Worm (Caenorhabditis elegans) whole organism, L1 larva: ENCODE measurements around the gene T14B4.19.

ENCODE experiments used
- F16B12.6 ChIP-seq: fragments of 150-350 bp; optimal IDR thresholded peaks from 2 replicates; lab custom pipeline; 2014; ENCODE audit warnings: missing biosample characterization, missing genetic modification characterization
- Y116A8C.19 ChIP-seq: sonication (generic microtip); optimal IDR thresholded peaks from 2 replicates; lab custom pipeline; 2016; ENCODE audit warnings: missing compliant biosample characterization, missing genetic modification characterization, borderline replicate concordance
- aha-1 ChIP-seq: fragments of 150-350 bp; optimal IDR thresholded peaks from 2 replicates; lab custom pipeline; 2014; ENCODE audit warnings: missing biosample characterization, missing genetic modification characterization
- alr-1 ChIP-seq: fragments of 200-800 bp; sonication (Bioruptor generic); optimal IDR thresholded peaks from 2 replicates; lab custom pipeline; 2018; ENCODE audit warnings: borderline replicate concordance, mild to moderate bottlenecking, missing genetic modification characterization, missing compliant biosample characterization
- aly-2 ChIP-seq: fragments of 150-350 bp; optimal IDR thresholded peaks from 2 replicates; lab custom pipeline; 2014; ENCODE audit warnings: missing biosample characterization, missing genetic modification characterization
- blmp-1 ChIP-seq: fragments of 150-350 bp; optimal IDR thresholded peaks from 2 replicates; lab custom pipeline; 2014; ENCODE audit warnings: missing biosample characterization, missing genetic modification characterization
- ceh-8 ChIP-seq: fragments of 200-800 bp; sonication (Bioruptor generic); optimal IDR thresholded peaks from 2 replicates; lab custom pipeline; 2018; ENCODE audit warnings: mild to moderate bottlenecking, missing genetic modification characterization, moderate library complexity, missing compliant biosample characterization
- ceh-90 ChIP-seq: sonication (generic microtip); optimal IDR thresholded peaks from 2 replicates; lab custom pipeline; 2016; ENCODE audit warnings: missing genetic modification characterization, missing compliant biosample characterization
- ces-1 ChIP-seq: fragments of 150-350 bp; optimal IDR thresholded peaks from 2 replicates; lab custom pipeline; 2014; ENCODE audit warnings: missing biosample characterization, missing genetic modification reagents, missing genetic modification characterization
- dsc-1 ChIP-seq: sonication (generic microtip); optimal IDR thresholded peaks from 2 replicates; lab custom pipeline; 2016; ENCODE audit warnings: mild to moderate bottlenecking, missing genetic modification characterization, missing compliant biosample characterization
- efl-1 ChIP-seq, 4 experiments: fragments of 150-350 bp; optimal IDR thresholded peaks in 3 of 4; peaks in 1 of 4; 1 replicate in 1 of 4; 2 replicates in 3 of 4; lab custom pipeline; 2014; ENCODE audit warnings: missing biosample characterization in 2 of 4, missing genetic modification characterization in 2 of 4, missing genetic modification reagents in 2 of 4
- elt-3 ChIP-seq, 6 experiments: fragments of 150-350 bp in 1 of 6; sonication (generic microtip); optimal IDR thresholded peaks; 2 replicates each; lab custom pipeline; 2017 to 2018; ENCODE audit warnings: missing biosample characterization in 6 of 6, missing genetic modification characterization in 6 of 6, inconsistent platforms in 1 of 6
- fkh-4 ChIP-seq: sonication (generic microtip); optimal IDR thresholded peaks from 2 replicates; lab custom pipeline; 2016; ENCODE audit warnings: missing compliant biosample characterization, missing genetic modification characterization, borderline replicate concordance
- fkh-8 ChIP-seq: sonication (generic microtip); optimal IDR thresholded peaks from 2 replicates; lab custom pipeline; 2016; ENCODE audit warnings: mild to moderate bottlenecking, missing genetic modification characterization, missing compliant biosample characterization
- fos-1 ChIP-seq: fragments of 150-350 bp; optimal IDR thresholded peaks from 2 replicates; lab custom pipeline; 2014; ENCODE audit warnings: missing biosample characterization, missing genetic modification characterization
- hpl-2 ChIP-seq: fragments of 150-350 bp; optimal IDR thresholded peaks from 2 replicates; lab custom pipeline; 2014; ENCODE audit warnings: missing biosample characterization, missing genetic modification reagents, missing genetic modification characterization
- jun-1 ChIP-seq: fragments of 150-350 bp; optimal IDR thresholded peaks from 2 replicates; lab custom pipeline; 2014; ENCODE audit warnings: missing biosample characterization, missing genetic modification reagents, missing genetic modification characterization
- lin-13 ChIP-seq: fragments of 150-350 bp; optimal IDR thresholded peaks from 2 replicates; lab custom pipeline; 2014; ENCODE audit warnings: missing biosample characterization, missing genetic modification reagents, missing genetic modification characterization
- lin-14 ChIP-seq: fragments of 200-800 bp; sonication (Bioruptor generic); optimal IDR thresholded peaks from 2 replicates; lab custom pipeline; 2018; ENCODE audit warnings: mild to moderate bottlenecking, missing genetic modification characterization, moderate library complexity, missing compliant biosample characterization
- lin-15B ChIP-seq: fragments of 150-350 bp; sonication (generic microtip); optimal IDR thresholded peaks from 3 replicates; lab custom pipeline; 2014; ENCODE audit warnings: missing biosample characterization, missing genetic modification characterization
- lin-35 ChIP-seq, 2 experiments: fragments of 150-350 bp; optimal IDR thresholded peaks; 2 replicates each; lab custom pipeline; 2014; ENCODE audit warnings: missing biosample characterization in 2 of 2, missing genetic modification characterization in 2 of 2, missing genetic modification reagents in 2 of 2
- lin-39 ChIP-seq: fragments of 150-350 bp; optimal IDR thresholded peaks from 2 replicates; lab custom pipeline; 2014; ENCODE audit warnings: missing biosample characterization, missing genetic modification reagents, missing genetic modification characterization
- lir-3 ChIP-seq: sonication (generic microtip); optimal IDR thresholded peaks from 2 replicates; lab custom pipeline; 2016; ENCODE audit warnings: mild to moderate bottlenecking, missing genetic modification characterization, moderate library complexity, missing compliant biosample characterization; ENCODE audit not compliant: poor library complexity
- lsy-2 ChIP-seq, 2 experiments: fragments of 150-350 bp; optimal IDR thresholded peaks; 2 replicates each; lab custom pipeline; 2014; ENCODE audit warnings: missing biosample characterization in 2 of 2, missing genetic modification characterization in 2 of 2
- nhr-11 ChIP-seq: fragments of 150-350 bp; optimal IDR thresholded peaks from 2 replicates; lab custom pipeline; 2014; ENCODE audit warnings: missing biosample characterization, missing genetic modification characterization
- nhr-19 ChIP-seq: fragments of 200-800 bp; sonication (Bioruptor generic); conservative IDR thresholded peaks from 2 replicates; pipeline ENCODE4 v1.3.6; 2022; ENCODE audit warnings: missing genetic modification characterization, missing compliant biosample characterization
- nhr-20 ChIP-seq: sonication (generic microtip); optimal IDR thresholded peaks from 2 replicates; lab custom pipeline; 2016; ENCODE audit warnings: mild to moderate bottlenecking, missing genetic modification characterization, missing compliant biosample characterization
- nhr-237 ChIP-seq: fragments of 150-350 bp; optimal IDR thresholded peaks from 2 replicates; lab custom pipeline; 2014; ENCODE audit warnings: missing biosample characterization, missing genetic modification characterization
- nhr-28 ChIP-seq: fragments of 150-350 bp; optimal IDR thresholded peaks from 2 replicates; lab custom pipeline; 2014; ENCODE audit warnings: missing biosample characterization, missing genetic modification characterization
- nhr-47 ChIP-seq: sonication (generic microtip); optimal IDR thresholded peaks from 2 replicates; lab custom pipeline; 2016; ENCODE audit warnings: mild to moderate bottlenecking, missing genetic modification characterization, moderate library complexity, missing compliant biosample characterization
- nhr-76 ChIP-seq: sonication (generic microtip); optimal IDR thresholded peaks from 2 replicates; lab custom pipeline; 2017; ENCODE audit warnings: missing biosample characterization, missing genetic modification characterization
- nhr-77 ChIP-seq: fragments of 150-350 bp; optimal IDR thresholded peaks from 2 replicates; lab custom pipeline; 2014; ENCODE audit warnings: missing biosample characterization, missing genetic modification characterization
- nhr-84 ChIP-seq: sonication (generic microtip); optimal IDR thresholded peaks from 2 replicates; lab custom pipeline; 2017; ENCODE audit warnings: missing biosample characterization, missing genetic modification characterization
- nhr-85 ChIP-seq: sonication (generic microtip); peaks from one replicate; lab custom pipeline; 2016; ENCODE audit warnings: missing genetic modification characterization, inconsistent platforms, missing compliant biosample characterization
- nhr-90 ChIP-seq: sonication (generic microtip); optimal IDR thresholded peaks from 2 replicates; lab custom pipeline; 2016; ENCODE audit warnings: mild to moderate bottlenecking, missing genetic modification characterization, missing compliant biosample characterization; ENCODE audit not compliant: poor library complexity
- pax-3 ChIP-seq: fragments of 200-800 bp; sonication (Bioruptor generic); optimal IDR thresholded peaks from 2 replicates; lab custom pipeline; 2018; ENCODE audit warnings: mild to moderate bottlenecking, missing genetic modification characterization, moderate library complexity, missing compliant biosample characterization
- rnt-1 ChIP-seq: sonication (generic microtip); optimal IDR thresholded peaks from 2 replicates; lab custom pipeline; 2016; ENCODE audit warnings: mild to moderate bottlenecking, missing genetic modification characterization, moderate library complexity, missing compliant biosample characterization
- skn-1 ChIP-seq: fragments of 150-350 bp; optimal IDR thresholded peaks from 2 replicates; lab custom pipeline; 2014; ENCODE audit warnings: missing biosample characterization, missing genetic modification characterization
- snpc-4 ChIP-seq: fragments of 150-350 bp; optimal IDR thresholded peaks from 2 replicates; lab custom pipeline; 2014; ENCODE audit warnings: missing biosample characterization, missing genetic modification characterization
- sptf-1 ChIP-seq: fragments of 150-350 bp; optimal IDR thresholded peaks from 2 replicates; lab custom pipeline; 2014; ENCODE audit warnings: missing biosample characterization, missing genetic modification characterization
- sup-37 ChIP-seq: fragments of 200-800 bp; sonication (Bioruptor generic); optimal IDR thresholded peaks from 2 replicates; lab custom pipeline; 2018; ENCODE audit warnings: mild to moderate bottlenecking, missing genetic modification characterization, missing compliant biosample characterization
- tbx-2 ChIP-seq: sonication (generic microtip); optimal IDR thresholded peaks from 2 replicates; lab custom pipeline; 2016; ENCODE audit warnings: missing genetic modification characterization, missing compliant biosample characterization
- unc-130 ChIP-seq: fragments of 150-350 bp; optimal IDR thresholded peaks from 2 replicates; lab custom pipeline; 2017; ENCODE audit warnings: missing biosample characterization, missing genetic modification characterization, inconsistent platforms
- unc-86 ChIP-seq: sonication (generic microtip); optimal IDR thresholded peaks from 2 replicates; lab custom pipeline; 2016; ENCODE audit warnings: missing genetic modification characterization, missing compliant biosample characterization
- vab-15 ChIP-seq: sonication (generic microtip); optimal IDR thresholded peaks from 2 replicates; lab custom pipeline; 2017; ENCODE audit warnings: missing genotype, mild to moderate bottlenecking, missing genetic modification characterization, missing compliant biosample characterization
- xbp-1 ChIP-seq: sonication (generic microtip); optimal IDR thresholded peaks from 2 replicates; lab custom pipeline; 2016; ENCODE audit warnings: missing genetic modification characterization, missing compliant biosample characterization
- zag-1 ChIP-seq: fragments of 150-350 bp; optimal IDR thresholded peaks from 2 replicates; lab custom pipeline; 2014; ENCODE audit warnings: missing biosample characterization, missing genetic modification characterization
- ztf-4 ChIP-seq: fragments of 150-350 bp; optimal IDR thresholded peaks from 2 replicates; lab custom pipeline; 2014; ENCODE audit warnings: missing biosample characterization, missing genetic modification characterization

T14B4.19 gene

DNA sequence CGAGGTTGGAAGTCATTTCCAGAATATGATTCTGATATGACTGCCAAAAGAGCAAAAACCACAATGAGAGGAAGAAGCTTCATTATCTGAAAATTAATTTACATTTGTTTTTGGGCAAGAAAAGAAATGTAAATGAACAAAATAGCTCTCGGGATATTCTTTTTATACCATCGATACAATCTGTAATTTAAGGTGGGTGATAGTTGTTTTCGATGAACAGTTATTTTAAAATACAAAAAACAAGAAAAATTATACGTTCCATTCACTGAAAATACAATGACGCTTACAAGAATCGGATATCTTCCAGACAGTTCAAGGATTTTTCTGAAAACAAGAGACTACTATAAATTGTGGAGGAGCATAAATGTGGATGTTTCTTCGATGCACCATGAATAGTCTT, 31.9 kb upstream of the T14B4.19 start, which contains the start of gene ins-15:
Gene ins-15 (minus strand): TSS at position 101 of the 400 bp plus-strand sequence.
- TF ChIP-seq nhr-47 (no peak), efl-1 (optimal IDR thresholded peaks at IDR 0.05; lab: Kevin White, UChicago) (no peak), efl-1 (GFP tag; optimal IDR thresholded peaks at IDR 0.05 in 1 of 2; lab: Kevin White, UChicago) (peak in 1 of 2 experiments; percentile 12)

DNA sequence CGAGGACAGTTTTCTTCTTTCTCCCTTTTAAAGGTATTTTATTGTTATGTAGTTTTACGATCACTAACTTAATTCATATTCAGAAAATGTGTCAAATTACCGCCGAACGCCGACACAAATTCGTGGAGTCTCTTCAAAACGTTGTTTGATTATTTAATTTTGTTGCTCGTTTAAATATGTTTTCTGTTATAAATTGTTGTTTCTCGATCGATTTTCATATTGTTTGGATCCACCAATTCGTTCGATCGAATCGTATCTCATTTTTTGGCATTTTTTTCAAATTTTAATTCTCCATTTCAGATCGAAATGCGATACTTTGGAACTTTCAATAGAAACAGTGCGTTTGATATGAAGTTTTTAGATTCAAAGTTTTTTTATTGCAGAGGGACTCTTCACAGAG, 29.9 kb upstream of the T14B4.19 start, which contains the start of gene F41G3.6:
Gene F41G3.6 (plus strand): TSS at position 301 of the 400 bp plus-strand sequence.
- no peak for TF ChIP-seq lin-14 (GFP tag; lab: Kevin White, UChicago)
- no peak for TF ChIP-seq zag-1 (tag; lab: Kevin White, UChicago)

DNA sequence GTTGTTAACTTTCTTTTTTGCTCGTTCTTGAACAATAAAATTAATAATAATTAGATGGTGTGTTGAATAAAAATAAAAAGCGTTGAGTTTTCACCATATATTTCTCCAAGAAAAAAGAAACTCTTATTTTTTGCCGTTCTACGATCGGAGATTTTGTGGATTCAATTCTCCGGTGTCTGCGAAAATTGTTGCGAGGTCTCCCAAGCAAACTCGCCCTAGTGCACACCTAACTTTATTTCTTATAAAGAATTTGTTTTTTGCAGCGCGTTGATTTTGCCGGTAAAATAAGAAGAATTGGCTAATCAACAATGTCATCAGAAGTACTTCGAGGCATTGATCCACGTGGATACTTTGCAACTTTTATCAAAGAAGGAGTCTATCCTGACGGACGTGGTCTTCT, 28.7 kb upstream of the T14B4.19 start, which contains the start of gene exos-8:
Gene exos-8 (plus strand): TSS at position 264 of the 400 bp plus-strand sequence.
- TF ChIP-seq ceh-90 (no peak), tbx-2 (peak; percentile 56), blmp-1 (tag; lab: Kevin White, UChicago) (peak; percentile 55), nhr-90 (tag; lab: Kevin White, UChicago) (peak; percentile 13), nhr-85 (peak; percentile 59), aly-2 (tag; lab: Kevin White, UChicago) (no peak), lin-15B (tag; lab: Kevin White, UChicago) (peak; percentile 81), lin-39 (tag; lab: Kevin White, UChicago) (no peak), nhr-76 (tag; lab: Kevin White, UChicago) (no peak), Y116A8C.19 (no peak), efl-1 (optimal IDR thresholded peaks at IDR 0.05; lab: Kevin White, UChicago) (peak; percentile 68 to 76), efl-1 (GFP tag; optimal IDR thresholded peaks at IDR 0.05 in 1 of 2; lab: Kevin White, UChicago) (peak; percentile 60 to 95), hpl-2 (GFP tag; lab: Kevin White, UChicago) (peak; percentile 9), nhr-77 (tag; lab: Kevin White, UChicago) (peak; percentile 63), elt-3 (tag; optimal IDR thresholded peaks at IDR 0.05; lab: Kevin White, UChicago) (peak in 1 of 6 experiments; percentile 55), nhr-11 (tag; lab: Kevin White, UChicago) (no peak), unc-130 (peak; percentile 11), nhr-237 (tag; lab: Kevin White, UChicago) (no peak), nhr-19 (GFP tag; lab: Robert Waterston, UW) (peak; percentile 45), nhr-20 (tag; lab: Kevin White, UChicago) (peak; percentile 65), alr-1 (tag; lab: Kevin White, UChicago) (no peak), vab-15 (tag; lab: Kevin White, UChicago) (peak; percentile 16), ceh-8 (GFP tag; lab: Kevin White, UChicago) (no peak), xbp-1 (peak; percentile 53), fkh-4 (tag; lab: Kevin White, UChicago) (no peak), lsy-2 (tag; optimal IDR thresholded peaks at IDR 0.05; lab: Kevin White, UChicago) (peak; percentile 28 to 80), ces-1 (GFP tag; lab: Kevin White, UChicago) (no peak), fos-1 (tag; lab: Kevin White, UChicago) (peak; percentile 22), snpc-4 (peak; percentile 15), F16B12.6 (tag; lab: Kevin White, UChicago) (peak; percentile 24), lin-13 (GFP tag; lab: Kevin White, UChicago) (peak; percentile 63), nhr-84 (tag; lab: Kevin White, UChicago) (no peak), rnt-1 (peak; percentile 89), lin-35 (GFP tag; optimal IDR thresholded peaks at IDR 0.05; lab: Kevin White, UChicago) (peak; percentile 34 to 82), sptf-1 (tag; lab: Kevin White, UChicago) (no peak), nhr-28 (tag; lab: Kevin White, UChicago) (no peak), skn-1 (tag; lab: Kevin White, UChicago) (peak; percentile 6), unc-86 (no peak), ztf-4 (tag; lab: Kevin White, UChicago) (no peak), nhr-47 (peak; percentile 60), sup-37 (GFP tag; lab: Kevin White, UChicago) (no peak), fkh-8 (tag; lab: Kevin White, UChicago) (peak; percentile 58), aha-1 (tag; lab: Kevin White, UChicago) (no peak), jun-1 (tag; lab: Kevin White, UChicago) (peak; percentile 13), lir-3 (tag; lab: Kevin White, UChicago) (peak; percentile 75), dsc-1 (tag; lab: Kevin White, UChicago) (peak; percentile 9), pax-3 (tag; lab: Kevin White, UChicago) (peak; percentile 35)
